Fruit fly (Drosophila melanogaster): ENCODE results near the gene AsnRS.

Gene AsnRS

dm6 chr2L:19108377-19108876, 23.3 kb downstream of the AsnRS start, which contains the start of gene Lim3 (continued):
- TF ChIP-seq lz (GFP tag; optimal IDR thresholded peaks at IDR 0.05) = no peak
- no peak for TF ChIP-seq dsx (GFP tag; optimal IDR thresholded peaks at IDR 0.05; ENCODE audit: poor library complexity, severe bottlenecking)
- no peak for TF ChIP-seq Met (GFP tag; optimal IDR thresholded peaks at IDR 0.05)
- TF ChIP-seq CG10631 (GFP tag; optimal IDR thresholded peaks at IDR 0.05) = no peak
- TF ChIP-seq CG6808 (GFP tag; optimal IDR thresholded peaks at IDR 0.05) = no peak
- no peak for TF ChIP-seq spab (GFP tag; optimal IDR thresholded peaks at IDR 0.05)

dm6 chr2L:19106235-19106634, 25.5 kb downstream of the AsnRS start:
- TF ChIP-seq CG16779 (tag; optimal IDR thresholded peaks at IDR 0.05) (no peak), CG11762 (GFP tag; optimal IDR thresholded peaks at IDR 0.05; ENCODE audit: insufficient read depth) (no peak), net (GFP tag; optimal IDR thresholded peaks at IDR 0.05) (no peak), Blimp-1 (GFP tag; optimal IDR thresholded peaks at IDR 0.05) (no peak), CG8632 (GFP tag; optimal IDR thresholded peaks at IDR 0.05) (no peak)

DNA sequence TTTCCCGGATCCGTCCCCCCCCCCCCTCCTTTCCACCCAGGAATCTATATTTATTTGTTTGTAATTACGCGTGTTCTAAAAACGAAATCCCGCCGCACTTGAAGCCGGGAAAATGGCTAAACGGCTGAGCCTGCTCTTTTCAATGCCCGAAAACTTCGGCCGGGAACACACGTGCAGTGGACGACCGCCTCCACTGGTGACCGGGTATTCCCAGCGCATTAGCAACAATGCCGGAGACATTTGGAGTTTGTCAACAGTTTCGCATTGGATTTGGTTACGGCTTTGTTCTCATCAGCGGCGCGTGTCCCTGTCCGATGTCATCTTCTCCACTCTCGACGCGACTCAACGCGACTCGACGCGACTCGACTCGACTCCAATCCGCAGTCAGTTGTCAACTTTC, 27.4 kb downstream of the AsnRS start:
- TF ChIP-seq spab (GFP tag; optimal IDR thresholded peaks at IDR 0.05) = no peak
- no peak for TF ChIP-seq CG10631 (GFP tag; optimal IDR thresholded peaks at IDR 0.05)
- no peak for TF ChIP-seq pdm3 (GFP tag; optimal IDR thresholded peaks at IDR 0.05)
- no peak for TF ChIP-seq CG8119 (GFP tag; IDR thresholded peaks at IDR 0.05)
- TF ChIP-seq CG15336 (GFP tag; IDR thresholded peaks at IDR 0.05) = no peak
- no peak for TF ChIP-seq CG6276 (GFP tag; optimal IDR thresholded peaks at IDR 0.05)
- TF ChIP-seq dsx (GFP tag; optimal IDR thresholded peaks at IDR 0.05; ENCODE audit: poor library complexity, severe bottlenecking) = no peak
- no peak for TF ChIP-seq CG6163 (GFP tag; IDR thresholded peaks at IDR 0.05)
- no peak for TF ChIP-seq achi (GFP tag; optimal IDR thresholded peaks at IDR 0.05)
- no peak for TF ChIP-seq CG34406 (GFP tag; optimal IDR thresholded peaks at IDR 0.05)
- no peak for TF ChIP-seq CG16779 (tag; optimal IDR thresholded peaks at IDR 0.05)
- no peak for TF ChIP-seq svp (GFP tag)
- no peak for TF ChIP-seq CG8319 (GFP tag; optimal IDR thresholded peaks at IDR 0.05)
- TF ChIP-seq CG6808 (GFP tag; optimal IDR thresholded peaks at IDR 0.05) = no peak
- TF ChIP-seq Blimp-1 (GFP tag; optimal IDR thresholded peaks at IDR 0.05) = no peak
- TF ChIP-seq CG10669 (GFP tag; optimal IDR thresholded peaks at IDR 0.05) = no peak
- TF ChIP-seq OdsH (GFP tag; optimal IDR thresholded peaks at IDR 0.05) = no peak
- TF ChIP-seq CG3032 (tag; optimal IDR thresholded peaks at IDR 0.05) = no peak
- TF ChIP-seq lz (GFP tag; optimal IDR thresholded peaks at IDR 0.05) = no peak
- no peak for TF ChIP-seq Eip75B (GFP tag; optimal IDR thresholded peaks at IDR 0.05)

- TF ChIP-seq CG6792 (GFP tag; optimal IDR thresholded peaks at IDR 0.05) (no peak), fkh (GFP tag; optimal IDR thresholded peaks at IDR 0.05) (peak; percentile 72)
Measured at dm6 chr2L:19103176-19103921, 28.4 kb downstream of the AsnRS start.

DNA sequence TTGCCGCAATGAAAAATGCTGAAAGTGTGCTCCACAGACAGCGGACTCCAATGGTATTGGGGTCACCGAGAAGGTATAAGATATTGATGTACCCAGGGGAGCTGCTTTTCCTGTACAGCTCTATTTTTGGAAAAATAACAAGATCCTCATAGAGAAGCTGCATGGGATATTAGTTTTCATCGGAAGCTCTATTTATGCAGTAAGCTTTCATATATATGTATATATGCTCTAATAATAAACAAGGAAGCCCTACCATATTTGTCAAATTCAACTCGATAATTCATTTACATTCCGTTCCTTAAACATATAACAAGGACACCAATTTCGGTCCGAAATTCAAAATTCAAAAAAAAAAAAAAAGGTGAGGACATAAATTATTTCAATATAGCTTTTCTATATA, 30.0 kb downstream of the AsnRS start, which contains the start of the genes CG17344 and CG43731:
Gene CG17344 (plus strand): TSS at position 301 of the 400 bp plus-strand sequence.
Gene CG43731 (plus strand): TSS at position 301 of the 400 bp plus-strand sequence.
- TF ChIP-seq Met (GFP tag; optimal IDR thresholded peaks at IDR 0.05) (no peak), CG10669 (GFP tag; optimal IDR thresholded peaks at IDR 0.05) (no peak), eg (GFP tag; IDR thresholded peaks at IDR 0.05) (no peak), CG16779 (tag; optimal IDR thresholded peaks at IDR 0.05) (no peak), svp (GFP tag) (no peak), CG34406 (GFP tag; optimal IDR thresholded peaks at IDR 0.05) (no peak), OdsH (GFP tag; optimal IDR thresholded peaks at IDR 0.05) (no peak)

DNA sequence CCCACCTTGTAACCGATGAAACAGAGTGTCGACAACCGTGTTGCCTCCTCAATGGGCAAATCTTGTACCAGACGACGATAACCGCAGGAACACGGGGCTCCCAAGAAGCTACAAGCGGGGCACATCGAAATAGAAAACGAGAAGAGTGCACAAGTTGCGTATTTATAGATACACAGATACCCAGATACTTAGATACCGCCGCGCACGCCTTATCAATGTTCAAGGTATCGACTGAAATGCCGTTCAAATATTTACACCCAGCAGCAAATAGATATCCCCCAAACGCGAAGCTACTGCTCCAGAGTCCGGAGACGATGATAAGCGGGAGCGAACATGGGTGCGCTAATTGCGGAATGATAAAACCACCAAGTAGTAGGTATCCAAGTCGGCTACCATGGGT, 33.1 kb downstream of the AsnRS start:
- TF ChIP-seq acj6 (GFP tag; optimal IDR thresholded peaks at IDR 0.05) (no peak), CG11762 (GFP tag; optimal IDR thresholded peaks at IDR 0.05; ENCODE audit: insufficient read depth) (no peak), fkh (GFP tag; optimal IDR thresholded peaks at IDR 0.05) (peak; percentile 39), CG4318 (GFP tag; optimal IDR thresholded peaks at IDR 0.05) (no peak)

All from whole organism, prepupa.